Worm (Caenorhabditis elegans) whole organism, L1 larva: Measurements from ENCODE around the gene W02B12.11.

Experiments
- C04F5.9 ChIP-seq: sonication (generic microtip); optimal IDR thresholded peaks from 2 replicates; lab custom pipeline; 2016; ENCODE audit warnings: missing genetic modification characterization, missing compliant biosample characterization
- C16A3.4 ChIP-seq: fragments of 150-350 bp; optimal IDR thresholded peaks from 2 replicates; lab custom pipeline; 2014; ENCODE audit warnings: missing biosample characterization, missing genetic modification characterization
- Y116A8C.19 ChIP-seq: sonication (generic microtip); optimal IDR thresholded peaks from 2 replicates; lab custom pipeline; 2016; ENCODE audit warnings: missing compliant biosample characterization, missing genetic modification characterization, borderline replicate concordance
- aha-1 ChIP-seq: fragments of 150-350 bp; optimal IDR thresholded peaks from 2 replicates; lab custom pipeline; 2014; ENCODE audit warnings: missing biosample characterization, missing genetic modification characterization
- aly-2 ChIP-seq: fragments of 150-350 bp; optimal IDR thresholded peaks from 2 replicates; lab custom pipeline; 2014; ENCODE audit warnings: missing biosample characterization, missing genetic modification characterization
- blmp-1 ChIP-seq: fragments of 150-350 bp; optimal IDR thresholded peaks from 2 replicates; lab custom pipeline; 2014; ENCODE audit warnings: missing biosample characterization, missing genetic modification characterization
- ceh-63 ChIP-seq: fragments of 200-800 bp; sonication (Bioruptor generic); optimal IDR thresholded peaks from 2 replicates; lab custom pipeline; 2018; ENCODE audit warnings: mild to moderate bottlenecking, missing genetic modification characterization, missing compliant biosample characterization
- ceh-82 ChIP-seq, 3 experiments: fragments of 150-350 bp in 1 of 3; sonication (generic microtip) in 2 of 3; optimal IDR thresholded peaks; 2 replicates each; lab custom pipeline; 2014 to 2017; ENCODE audit warnings: missing biosample characterization in 3 of 3, missing genetic modification characterization in 3 of 3
- dsc-1 ChIP-seq: sonication (generic microtip); optimal IDR thresholded peaks from 2 replicates; lab custom pipeline; 2016; ENCODE audit warnings: mild to moderate bottlenecking, missing genetic modification characterization, missing compliant biosample characterization
- elt-2 ChIP-seq: sonication (generic microtip); optimal IDR thresholded peaks from 2 replicates; lab custom pipeline; 2016; ENCODE audit warnings: missing genetic modification characterization, mild to moderate bottlenecking, inconsistent platforms, missing compliant biosample characterization, missing genetic modification reagents
- fkh-4 ChIP-seq: sonication (generic microtip); optimal IDR thresholded peaks from 2 replicates; lab custom pipeline; 2016; ENCODE audit warnings: missing compliant biosample characterization, missing genetic modification characterization, borderline replicate concordance
- fos-1 ChIP-seq: fragments of 150-350 bp; optimal IDR thresholded peaks from 2 replicates; lab custom pipeline; 2014; ENCODE audit warnings: missing biosample characterization, missing genetic modification characterization
- grh-1 ChIP-seq: fragments of 200-800 bp; sonication (Bioruptor generic); IDR thresholded peaks from 2 replicates; pipeline ENCODE4 v1.3.6; 2022; ENCODE audit warnings: missing genetic modification reagents, missing genetic modification characterization, missing compliant biosample characterization
- hlh-17 ChIP-seq: fragments of 200-800 bp; sonication (Bioruptor generic); optimal IDR thresholded peaks from 2 replicates; lab custom pipeline; 2018; ENCODE audit warnings: missing genetic modification characterization, mild to moderate bottlenecking, missing compliant biosample characterization, moderate library complexity, borderline replicate concordance
- hpl-2 ChIP-seq: fragments of 150-350 bp; optimal IDR thresholded peaks from 2 replicates; lab custom pipeline; 2014; ENCODE audit warnings: missing biosample characterization, missing genetic modification reagents, missing genetic modification characterization
- irx-1 ChIP-seq: sonication (generic microtip); optimal IDR thresholded peaks from 2 replicates; lab custom pipeline; 2016; ENCODE audit warnings: missing genetic modification characterization, missing compliant biosample characterization
- lin-13 ChIP-seq: fragments of 150-350 bp; optimal IDR thresholded peaks from 2 replicates; lab custom pipeline; 2014; ENCODE audit warnings: missing biosample characterization, missing genetic modification reagents, missing genetic modification characterization
- lin-35 ChIP-seq, 2 experiments: fragments of 150-350 bp; optimal IDR thresholded peaks; 2 replicates each; lab custom pipeline; 2014; ENCODE audit warnings: missing biosample characterization in 2 of 2, missing genetic modification characterization in 2 of 2, missing genetic modification reagents in 2 of 2
- lir-3 ChIP-seq: sonication (generic microtip); optimal IDR thresholded peaks from 2 replicates; lab custom pipeline; 2016; ENCODE audit warnings: mild to moderate bottlenecking, missing genetic modification characterization, moderate library complexity, missing compliant biosample characterization; ENCODE audit not compliant: poor library complexity
- mab-9 ChIP-seq: fragments of 200-800 bp; sonication (Bioruptor generic); IDR thresholded peaks from 2 replicates; pipeline ENCODE4 v1.3.6; 2022; ENCODE audit warnings: missing genetic modification reagents, missing genetic modification characterization, missing compliant biosample characterization
- mep-1 ChIP-seq: fragments of 150-350 bp; optimal IDR thresholded peaks from 2 replicates; lab custom pipeline; 2014; ENCODE audit warnings: missing biosample characterization, missing genetic modification characterization
- nhr-12 ChIP-seq: sonication (generic microtip); optimal IDR thresholded peaks from 2 replicates; lab custom pipeline; 2017; ENCODE audit warnings: missing biosample characterization, missing genetic modification characterization
- nhr-19 ChIP-seq: fragments of 200-800 bp; sonication (Bioruptor generic); conservative IDR thresholded peaks from 2 replicates; pipeline ENCODE4 v1.3.6; 2022; ENCODE audit warnings: missing genetic modification characterization, missing compliant biosample characterization
- nhr-237 ChIP-seq: fragments of 150-350 bp; optimal IDR thresholded peaks from 2 replicates; lab custom pipeline; 2014; ENCODE audit warnings: missing biosample characterization, missing genetic modification characterization
- nhr-28 ChIP-seq: fragments of 150-350 bp; optimal IDR thresholded peaks from 2 replicates; lab custom pipeline; 2014; ENCODE audit warnings: missing biosample characterization, missing genetic modification characterization
- nhr-47 ChIP-seq: sonication (generic microtip); optimal IDR thresholded peaks from 2 replicates; lab custom pipeline; 2016; ENCODE audit warnings: mild to moderate bottlenecking, missing genetic modification characterization, moderate library complexity, missing compliant biosample characterization
- nhr-71 ChIP-seq: sonication (generic microtip); optimal IDR thresholded peaks from 2 replicates; lab custom pipeline; 2016; ENCODE audit warnings: mild to moderate bottlenecking, missing genetic modification characterization, moderate library complexity, missing compliant biosample characterization
- nhr-76 ChIP-seq: sonication (generic microtip); optimal IDR thresholded peaks from 2 replicates; lab custom pipeline; 2017; ENCODE audit warnings: missing biosample characterization, missing genetic modification characterization
- nhr-77 ChIP-seq: fragments of 150-350 bp; optimal IDR thresholded peaks from 2 replicates; lab custom pipeline; 2014; ENCODE audit warnings: missing biosample characterization, missing genetic modification characterization
- nhr-85 ChIP-seq: sonication (generic microtip); peaks from one replicate; lab custom pipeline; 2016; ENCODE audit warnings: missing genetic modification characterization, inconsistent platforms, missing compliant biosample characterization
- nhr-90 ChIP-seq: sonication (generic microtip); optimal IDR thresholded peaks from 2 replicates; lab custom pipeline; 2016; ENCODE audit warnings: mild to moderate bottlenecking, missing genetic modification characterization, missing compliant biosample characterization; ENCODE audit not compliant: poor library complexity
- pag-3 ChIP-seq: sonication (generic microtip); optimal IDR thresholded peaks from 2 replicates; lab custom pipeline; 2017; ENCODE audit warnings: missing genetic modification characterization, mild to moderate bottlenecking, missing compliant biosample characterization, antibody characterized with exemption, borderline replicate concordance; ENCODE audit not compliant: insufficient read depth
- pax-3 ChIP-seq: fragments of 200-800 bp; sonication (Bioruptor generic); optimal IDR thresholded peaks from 2 replicates; lab custom pipeline; 2018; ENCODE audit warnings: mild to moderate bottlenecking, missing genetic modification characterization, moderate library complexity, missing compliant biosample characterization
- pqm-1 ChIP-seq: sonication (generic microtip); optimal IDR thresholded peaks from 3 replicates; lab custom pipeline; 2017; ENCODE audit warnings: missing biosample characterization, missing genetic modification characterization
- rnt-1 ChIP-seq: sonication (generic microtip); optimal IDR thresholded peaks from 2 replicates; lab custom pipeline; 2016; ENCODE audit warnings: mild to moderate bottlenecking, missing genetic modification characterization, moderate library complexity, missing compliant biosample characterization
- skn-1 ChIP-seq: fragments of 150-350 bp; optimal IDR thresholded peaks from 2 replicates; lab custom pipeline; 2014; ENCODE audit warnings: missing biosample characterization, missing genetic modification characterization
- snpc-4 ChIP-seq: fragments of 150-350 bp; optimal IDR thresholded peaks from 2 replicates; lab custom pipeline; 2014; ENCODE audit warnings: missing biosample characterization, missing genetic modification characterization
- sox-4 ChIP-seq: sonication (generic microtip); optimal IDR thresholded peaks from 2 replicates; lab custom pipeline; 2016; ENCODE audit warnings: missing genetic modification characterization, missing compliant biosample characterization
- sptf-1 ChIP-seq: fragments of 150-350 bp; optimal IDR thresholded peaks from 2 replicates; lab custom pipeline; 2014; ENCODE audit warnings: missing biosample characterization, missing genetic modification characterization
- tbx-2 ChIP-seq: sonication (generic microtip); optimal IDR thresholded peaks from 2 replicates; lab custom pipeline; 2016; ENCODE audit warnings: missing genetic modification characterization, missing compliant biosample characterization
- tlp-1 ChIP-seq: fragments of 150-350 bp; optimal IDR thresholded peaks from 2 replicates; lab custom pipeline; 2014; ENCODE audit warnings: missing biosample characterization, missing genetic modification characterization
- unc-130 ChIP-seq: fragments of 150-350 bp; optimal IDR thresholded peaks from 2 replicates; lab custom pipeline; 2017; ENCODE audit warnings: missing biosample characterization, missing genetic modification characterization, inconsistent platforms
- unc-62 ChIP-seq: fragments of 150-350 bp; optimal IDR thresholded peaks from 2 replicates; lab custom pipeline; 2014; ENCODE audit warnings: missing biosample characterization, missing genetic modification reagents, missing genetic modification characterization
- unc-86 ChIP-seq: sonication (generic microtip); optimal IDR thresholded peaks from 2 replicates; lab custom pipeline; 2016; ENCODE audit warnings: missing genetic modification characterization, missing compliant biosample characterization
- unc-98 ChIP-seq: fragments of 200-800 bp; sonication (Bioruptor generic); IDR thresholded peaks from 2 replicates; pipeline ENCODE4 v1.3.6; 2022; ENCODE audit warnings: missing genetic modification characterization, missing compliant biosample characterization
- xbp-1 ChIP-seq: sonication (generic microtip); optimal IDR thresholded peaks from 2 replicates; lab custom pipeline; 2016; ENCODE audit warnings: missing genetic modification characterization, missing compliant biosample characterization
- zag-1 ChIP-seq: fragments of 150-350 bp; optimal IDR thresholded peaks from 2 replicates; lab custom pipeline; 2014; ENCODE audit warnings: missing biosample characterization, missing genetic modification characterization
- ztf-4 ChIP-seq: fragments of 150-350 bp; optimal IDR thresholded peaks from 2 replicates; lab custom pipeline; 2014; ENCODE audit warnings: missing biosample characterization, missing genetic modification characterization

W02B12.11 gene

ce11 chrII:11476410-11476809 lies 2.7 kb downstream of the W02B12.11 start, which contains the start of gene W02B12.16:
Gene W02B12.16, minus strand, starts transcription at chrII:11476510.
- no peak for TF ChIP-seq blmp-1
- TF ChIP-seq nhr-28: no peak
- no peak for TF ChIP-seq nhr-19
- no peak for TF ChIP-seq sox-4 (tag; lab: Kevin White, UChicago)
- no peak for TF ChIP-seq unc-98 (GFP tag; lab: Robert Waterston, UW)
- no peak for TF ChIP-seq lin-13 (GFP tag; lab: Kevin White, UChicago)
- no peak for TF ChIP-seq lin-35 (GFP tag; optimal IDR thresholded peaks at IDR 0.05; lab: Kevin White, UChicago)
- no peak for TF ChIP-seq nhr-85 (tag; lab: Kevin White, UChicago)
- no peak for TF ChIP-seq sptf-1
- no peak for TF ChIP-seq nhr-12 (tag; lab: Kevin White, UChicago)

- no peak for TF ChIP-seq nhr-71 (tag; lab: Kevin White, UChicago)
- no peak for TF ChIP-seq ceh-63 (GFP tag; lab: Kevin White, UChicago)
- no peak for TF ChIP-seq rnt-1 (tag; lab: Kevin White, UChicago)
- TF ChIP-seq lin-13 (GFP tag; lab: Kevin White, UChicago): no peak
- TF ChIP-seq xbp-1 (tag; lab: Kevin White, UChicago): no peak
These were observed 5.4 kb downstream of the W02B12.11 start, which contains the start of gene W02B12.12 for ce11 chrII:11479076-11479475. Gene W02B12.12, minus strand, starts transcription at chrII:11479176.

- TF ChIP-seq elt-2 (peak; percentile 50), lir-3 (tag; lab: Kevin White, UChicago) (peak; percentile 82), rnt-1 (tag; lab: Kevin White, UChicago) (peak; percentile 79), irx-1 (tag; lab: Kevin White, UChicago) (peak; percentile 1), unc-98 (GFP tag; lab: Robert Waterston, UW) (no peak), unc-86 (tag; lab: Kevin White, UChicago) (peak; percentile 16), aha-1 (no peak), hpl-2 (GFP tag; lab: Kevin White, UChicago) (no peak), unc-62 (GFP tag; lab: Kevin White, UChicago) (no peak), unc-130 (peak; percentile 73), C16A3.4 (tag; lab: Kevin White, UChicago) (peak; percentile 83), blmp-1 (no peak), fos-1 (tag; lab: Kevin White, UChicago) (peak; percentile 8), xbp-1 (tag; lab: Kevin White, UChicago) (peak; percentile 53), ceh-82 (tag; optimal IDR thresholded peaks at IDR 0.05; lab: Kevin White, UChicago) (peak; percentile 38 to 87 (median 46)), sptf-1 (no peak), snpc-4 (tag; lab: Kevin White, UChicago) (peak; percentile 51), hlh-17 (GFP tag; lab: Kevin White, UChicago) (no peak), ztf-4 (tag; lab: Kevin White, UChicago) (peak; percentile 14), fkh-4 (no peak), tlp-1 (tag; lab: Kevin White, UChicago) (no peak), pax-3 (no peak), nhr-90 (tag; lab: Kevin White, UChicago) (peak; percentile 74), dsc-1 (tag; lab: Kevin White, UChicago) (peak; percentile 62), C04F5.9 (tag; lab: Kevin White, UChicago) (no peak), tbx-2 (peak; percentile 54), pag-3 (tag; lab: Kevin White, UChicago) (no peak), pqm-1 (tag; lab: Kevin White, UChicago) (no peak), nhr-71 (tag; lab: Kevin White, UChicago) (peak; percentile 80), mep-1 (tag; lab: Kevin White, UChicago) (peak; percentile 85), nhr-237 (tag; lab: Kevin White, UChicago) (no peak), nhr-47 (tag; lab: Kevin White, UChicago) (peak; percentile 78), aly-2 (peak; percentile 69), Y116A8C.19 (no peak), ceh-63 (GFP tag; lab: Kevin White, UChicago) (no peak), nhr-76 (no peak), skn-1 (tag; lab: Kevin White, UChicago) (peak; percentile 41), nhr-77 (peak; percentile 41), grh-1 (peak; percentile 44; the same call in 1 of the 2 replicates), zag-1 (no peak), mab-9 (GFP tag; lab: Robert Waterston, UW) (no peak)
These were observed 10.9 kb downstream of the W02B12.11 start for ce11 chrII:11484600-11484999.
